Worm (Caenorhabditis elegans): ENCODE measurements around the gene nob-1.

The nob-1 gene

DNA sequence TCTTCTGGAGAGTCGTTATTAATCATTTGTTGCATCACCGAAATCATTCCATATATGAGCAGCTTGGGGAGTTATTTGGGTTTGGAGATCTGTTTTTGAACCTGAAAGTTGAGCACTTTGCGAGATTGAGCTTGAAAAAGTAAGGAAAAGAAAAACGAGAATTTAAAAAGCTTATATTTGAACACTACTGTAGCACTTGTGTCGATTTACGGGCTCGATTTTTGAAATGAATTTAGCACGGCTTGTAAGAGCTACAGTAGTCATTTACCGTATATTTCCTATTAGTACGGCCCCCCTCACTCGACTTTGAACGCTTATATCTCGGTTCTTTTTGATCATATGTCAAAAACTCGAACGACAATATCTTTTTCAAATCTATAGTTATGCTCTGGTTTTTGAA lies at the start of gene nob-1:
TSS of gene nob-1 (minus strand) at position 101 of the 400 bp plus-strand sequence.
- no peak for TF ChIP-seq ceh-82 (tag; optimal IDR thresholded peaks at IDR 0.05)
- no peak for TF ChIP-seq nhr-28 (tag; optimal IDR thresholded peaks at IDR 0.05)
- no peak for TF ChIP-seq fos-1 (tag; optimal IDR thresholded peaks at IDR 0.05)
- TF ChIP-seq skn-1 (tag; optimal IDR thresholded peaks at IDR 0.05), result no peak
- TF ChIP-seq tbx-2 (tag; optimal IDR thresholded peaks at IDR 0.05), result no peak
- no peak for TF ChIP-seq fkh-10 (GFP tag; optimal IDR thresholded peaks at IDR 0.05)
- TF ChIP-seq nhr-25 (tag; optimal IDR thresholded peaks at IDR 0.05), result no peak
- TF ChIP-seq zag-1 (tag; optimal IDR thresholded peaks at IDR 0.05), result no peak
- TF ChIP-seq elt-1 (tag; optimal IDR thresholded peaks at IDR 0.05), result no peak
- no peak for TF ChIP-seq nhr-77 (tag; optimal IDR thresholded peaks at IDR 0.05)
- TF ChIP-seq snpc-4 (tag; optimal IDR thresholded peaks at IDR 0.05), result no peak
- TF ChIP-seq aly-2 (tag; optimal IDR thresholded peaks at IDR 0.05), result no peak
- TF ChIP-seq ztf-11 (tag; optimal IDR thresholded peaks at IDR 0.05), result no peak
- TF ChIP-seq nhr-43 (tag; optimal IDR thresholded peaks at IDR 0.05; ENCODE audit: poor library complexity, severe bottlenecking), result no peak
- no peak for TF ChIP-seq elt-3 (tag; optimal IDR thresholded peaks at IDR 0.05)

DNA sequence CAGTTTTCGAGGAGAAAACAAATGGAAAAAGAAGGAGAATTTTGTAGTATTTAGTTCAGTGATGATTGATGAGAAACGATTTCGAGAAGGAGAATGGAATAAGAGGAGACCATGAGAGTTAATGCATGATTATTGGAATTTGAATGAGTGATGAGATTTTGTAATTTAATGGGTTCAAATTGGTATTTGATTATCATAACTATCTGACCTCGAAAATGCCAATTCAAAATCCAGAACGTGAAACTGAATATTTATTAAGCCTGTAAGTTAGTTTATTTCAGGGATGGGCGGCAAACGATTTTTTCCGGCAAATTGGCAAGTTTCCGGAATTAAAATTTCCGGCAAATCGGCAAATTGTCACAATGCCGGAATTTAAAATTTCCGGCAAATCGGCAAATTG lies 49.0 kb upstream of the nob-1 start:
- TF ChIP-seq lin-15B (tag; optimal IDR thresholded peaks at IDR 0.05) (no peak), skn-1 (tag; optimal IDR thresholded peaks at IDR 0.05) (no peak), nhr-25 (tag; optimal IDR thresholded peaks at IDR 0.05) (no peak), nhr-11 (tag; optimal IDR thresholded peaks at IDR 0.05) (no peak)

DNA sequence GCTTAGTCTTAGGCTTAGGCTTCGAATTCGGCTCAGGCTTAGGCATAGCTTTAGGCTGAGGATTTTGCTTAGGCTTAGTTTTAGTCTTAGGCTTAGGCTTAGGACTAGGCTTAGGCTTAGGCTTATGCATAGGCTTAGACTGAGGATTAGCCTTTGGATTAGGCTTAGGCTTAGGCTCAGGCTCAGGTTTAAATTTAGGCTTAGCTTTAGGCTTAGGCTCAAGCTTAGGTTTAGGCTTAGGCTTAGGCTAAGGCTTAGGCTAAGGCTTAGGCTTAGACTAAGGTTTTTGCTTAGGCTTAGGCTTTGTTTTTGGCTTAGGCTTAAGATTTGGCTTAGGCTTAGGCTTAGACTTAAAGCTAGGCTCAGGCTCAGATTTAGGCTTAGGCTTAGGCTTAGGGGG lies 47.6 kb upstream of the nob-1 start:
- TF ChIP-seq tbx-2 (tag; optimal IDR thresholded peaks at IDR 0.05) (no peak), mml-1 (tag; optimal IDR thresholded peaks at IDR 0.05) (no peak), nhr-43 (tag; optimal IDR thresholded peaks at IDR 0.05; ENCODE audit: poor library complexity, severe bottlenecking) (no peak), pha-4 (tag; optimal IDR thresholded peaks at IDR 0.05) (no peak), nhr-237 (tag; optimal IDR thresholded peaks at IDR 0.05) (no peak), nhr-25 (tag; optimal IDR thresholded peaks at IDR 0.05) (no peak), hmg-11 (tag; optimal IDR thresholded peaks at IDR 0.05) (no peak), unc-62 (GFP tag; optimal IDR thresholded peaks at IDR 0.05) (no peak), elt-2 (tag; optimal IDR thresholded peaks at IDR 0.05) (no peak), lin-15B (tag; optimal IDR thresholded peaks at IDR 0.05) (no peak), ceh-82 (tag; optimal IDR thresholded peaks at IDR 0.05) (no peak)

DNA sequence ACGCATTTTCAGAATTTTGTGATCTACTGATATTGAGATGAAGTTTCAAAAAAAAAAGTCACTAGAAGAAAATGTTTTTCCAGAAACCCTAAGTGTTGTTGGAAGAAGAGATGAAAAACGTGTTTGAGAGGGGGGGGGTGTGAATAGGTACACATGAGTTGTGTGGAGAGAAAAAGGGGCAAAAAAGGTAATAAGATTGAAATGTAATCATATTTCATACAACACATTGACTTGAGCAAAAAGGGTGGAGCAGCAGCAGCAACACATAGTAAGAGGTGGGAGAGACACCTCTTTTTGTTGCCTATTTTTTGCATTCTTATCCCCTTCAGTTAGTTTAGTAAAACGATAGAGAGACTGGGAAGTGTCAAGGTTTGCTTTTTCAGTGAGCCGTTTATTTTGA lies 46.7 kb upstream of the nob-1 start:
- TF ChIP-seq egl-5 (tag; optimal IDR thresholded peaks at IDR 0.05), result no peak
- no peak for TF ChIP-seq nhr-43 (tag; optimal IDR thresholded peaks at IDR 0.05; ENCODE audit: poor library complexity, severe bottlenecking)
- TF ChIP-seq jun-1 (tag; optimal IDR thresholded peaks at IDR 0.05), result no peak

DNA sequence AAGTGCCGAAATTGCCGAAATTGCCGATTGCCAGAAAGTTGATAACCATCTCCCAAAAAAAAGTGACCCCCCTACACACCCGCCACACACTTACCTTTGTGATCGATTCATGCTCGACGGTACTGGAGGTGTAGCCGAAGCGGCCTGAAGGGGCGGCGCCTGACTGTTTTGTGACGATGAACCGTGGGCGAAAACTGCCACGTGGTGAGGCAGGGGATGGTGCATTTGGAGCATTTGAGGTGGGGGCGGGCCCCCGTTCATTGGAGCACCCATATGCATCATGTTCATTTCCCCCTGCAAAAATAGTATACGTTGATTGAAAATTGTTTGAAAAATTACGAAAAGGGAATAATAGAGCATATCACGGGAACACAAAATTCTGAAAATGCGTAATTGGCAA lies 45.9 kb upstream of the nob-1 start, which contains the start of gene Y75B8A.6:
TSS of gene Y75B8A.6 (minus strand) at position 292 of the 400 bp plus-strand sequence.
- no peak for TF ChIP-seq nhr-12 (tag; optimal IDR thresholded peaks at IDR 0.05)
- no peak for TF ChIP-seq R02D3.7 (tag; optimal IDR thresholded peaks at IDR 0.05)
- no peak for TF ChIP-seq aly-2 (tag; optimal IDR thresholded peaks at IDR 0.05)
- no peak for TF ChIP-seq nhr-43 (tag; optimal IDR thresholded peaks at IDR 0.05; ENCODE audit: poor library complexity, severe bottlenecking)
- no peak for TF ChIP-seq eor-1 (tag; optimal IDR thresholded peaks at IDR 0.05)
- TF ChIP-seq nhr-76 (tag; optimal IDR thresholded peaks at IDR 0.05), result no peak
- no peak for TF ChIP-seq hmg-11 (tag; optimal IDR thresholded peaks at IDR 0.05)
- TF ChIP-seq jun-1 (tag; optimal IDR thresholded peaks at IDR 0.05), result no peak
- no peak for TF ChIP-seq ZK546.5 (tag; optimal IDR thresholded peaks at IDR 0.05)

- TF ChIP-seq lin-39 (tag; optimal IDR thresholded peaks at IDR 0.05) (no peak), ceh-82 (tag; optimal IDR thresholded peaks at IDR 0.05) (no peak), pqm-1 (tag; optimal IDR thresholded peaks at IDR 0.05) (no peak)
Measured at ce11 chrIII:12124392-12124791, 40.3 kb upstream of the nob-1 start.

DNA sequence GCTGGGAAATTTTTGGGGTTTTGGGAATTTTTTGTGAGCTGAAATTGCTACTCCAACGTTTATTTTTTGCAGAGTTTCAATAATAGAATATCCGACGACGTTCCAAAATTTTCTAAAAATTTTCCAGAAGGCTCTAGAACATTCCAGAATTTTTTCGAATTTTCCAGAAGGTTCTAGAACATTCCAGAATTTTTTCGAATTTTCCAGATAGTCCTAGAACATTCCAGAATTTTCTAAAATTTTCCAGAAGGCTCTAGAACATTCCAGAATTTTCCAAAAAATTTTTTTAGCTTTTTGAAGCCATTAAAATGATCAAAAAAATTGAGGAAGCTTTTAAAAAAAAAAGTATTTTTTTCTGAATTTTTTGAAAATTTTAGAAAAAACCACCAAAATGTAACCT lies 39.3 kb upstream of the nob-1 start:
- TF ChIP-seq R02D3.7 (tag; optimal IDR thresholded peaks at IDR 0.05) (no peak), nhr-43 (tag; optimal IDR thresholded peaks at IDR 0.05; ENCODE audit: poor library complexity, severe bottlenecking) (no peak), skn-1 (tag; optimal IDR thresholded peaks at IDR 0.05) (no peak), jun-1 (tag; optimal IDR thresholded peaks at IDR 0.05) (no peak), nhr-67 (tag; optimal IDR thresholded peaks at IDR 0.05) (no peak), ztf-4 (tag; optimal IDR thresholded peaks at IDR 0.05) (no peak), lsy-12 (tag; optimal IDR thresholded peaks at IDR 0.05) (no peak), nhr-11 (tag; optimal IDR thresholded peaks at IDR 0.05) (no peak), daf-12 (tag; optimal IDR thresholded peaks at IDR 0.05) (no peak), nhr-25 (tag; optimal IDR thresholded peaks at IDR 0.05) (no peak), nfya-1 (tag; optimal IDR thresholded peaks at IDR 0.05; ENCODE audit: insufficient read depth) (no peak), sea-2 (GFP tag; optimal IDR thresholded peaks at IDR 0.05) (no peak), unc-39 (tag; optimal IDR thresholded peaks at IDR 0.05) (no peak), snpc-4 (tag; optimal IDR thresholded peaks at IDR 0.05) (no peak), egl-5 (tag; optimal IDR thresholded peaks at IDR 0.05) (no peak), fkh-2 (tag; optimal IDR thresholded peaks at IDR 0.05) (no peak), elt-2 (tag; optimal IDR thresholded peaks at IDR 0.05) (no peak), eor-1 (tag; optimal IDR thresholded peaks at IDR 0.05) (no peak), ztf-11 (tag; optimal IDR thresholded peaks at IDR 0.05) (no peak), ceh-82 (tag; optimal IDR thresholded peaks at IDR 0.05) (no peak)
